Worm (Caenorhabditis elegans) whole organism, L4 larva: ENCODE results near the gene F44E5.5.

Experiments used
- D1046.2 ChIP-seq: fragments of 200-800 bp; sonication (Bioruptor generic); IDR thresholded peaks from 2 replicates; pipeline ENCODE4 v1.3.6; 2022; ENCODE audit warnings: missing genetic modification characterization, missing compliant biosample characterization
- F26F4.8 ChIP-seq: fragments of 200-800 bp; sonication (Bioruptor generic); conservative IDR thresholded peaks from 2 replicates; pipeline ENCODE4 v1.3.6; 2022; ENCODE audit warnings: missing genetic modification characterization, missing compliant biosample characterization
- F44E2.7 ChIP-seq: fragments of 200-800 bp; sonication (Bioruptor generic); IDR thresholded peaks from 2 replicates; pipeline ENCODE4 v2.1.2; 2022; ENCODE audit warnings: missing genetic modification characterization, missing compliant biosample characterization
- F49E8.2 ChIP-seq: sonication (generic microtip); optimal IDR thresholded peaks from 2 replicates; lab custom pipeline; 2016; ENCODE audit warnings: missing compliant biosample characterization, mild to moderate bottlenecking, missing genetic modification characterization, borderline replicate concordance
- T26A8.4 ChIP-seq: fragments of 200-800 bp; sonication (Bioruptor generic); IDR thresholded peaks from 2 replicates; pipeline ENCODE4 v1.3.6; 2022; ENCODE audit warnings: missing genetic modification characterization, missing compliant biosample characterization
- Y5F2A.4 ChIP-seq: fragments of 200-800 bp; sonication (Bioruptor generic); optimal IDR thresholded peaks from 2 replicates; lab custom pipeline; 2018; ENCODE audit warnings: mild to moderate bottlenecking, missing genetic modification characterization, missing compliant biosample characterization
- Y75B8A.6 ChIP-seq: fragments of 200-800 bp; sonication (Bioruptor generic); IDR thresholded peaks from 2 replicates; pipeline ENCODE4 v1.3.6; 2022; ENCODE audit warnings: missing genetic modification reagents, missing genetic modification characterization, missing compliant biosample characterization
- arid-1 ChIP-seq: fragments of 200-800 bp; sonication (Bioruptor generic); conservative IDR thresholded peaks from 2 replicates; pipeline ENCODE4 v1.3.6; 2022; ENCODE audit warnings: missing genetic modification reagents, missing genetic modification characterization, missing compliant biosample characterization
- attf-4 ChIP-seq: sonication (generic microtip); optimal IDR thresholded peaks from 3 replicates; lab custom pipeline; 2017; ENCODE audit warnings: missing biosample characterization, missing genetic modification characterization
- ceh-20 ChIP-seq: fragments of 200-800 bp; sonication (Bioruptor generic); IDR thresholded peaks from 2 replicates; pipeline ENCODE4 v1.3.6; 2022; ENCODE audit warnings: missing genetic modification reagents, missing genetic modification characterization, missing compliant biosample characterization
- ceh-62 ChIP-seq: sonication (generic microtip); optimal IDR thresholded peaks from 2 replicates; lab custom pipeline; 2017; ENCODE audit warnings: missing biosample characterization, missing genetic modification characterization
- ces-1 ChIP-seq: fragments of 150-350 bp; sonication (generic microtip); optimal IDR thresholded peaks from 4 replicates; lab custom pipeline; 2014; ENCODE audit warnings: missing biosample characterization, missing genetic modification reagents, missing genetic modification characterization
- ctbp-1 ChIP-seq: fragments of 200-800 bp; sonication (Bioruptor generic); IDR thresholded peaks from 2 replicates; pipeline ENCODE4 v1.3.6; 2022; ENCODE audit warnings: missing genetic modification reagents, missing genetic modification characterization, missing compliant biosample characterization
- daf-12 ChIP-seq: fragments of 150-350 bp; optimal IDR thresholded peaks from 2 replicates; lab custom pipeline; 2014; ENCODE audit warnings: missing biosample characterization, missing genetic modification reagents, missing genetic modification characterization
- daf-16 ChIP-seq, 3 experiments: sonication (generic microtip); optimal IDR thresholded peaks; 2 replicates each; lab custom pipeline; 2016 to 2017; ENCODE audit warnings: missing genetic modification characterization in 3 of 3, missing genetic modification reagents in 3 of 3, mild to moderate bottlenecking in 2 of 3, missing compliant biosample characterization in 2 of 3, missing biosample characterization in 1 of 3, moderate library complexity in 1 of 3
- daf-19 ChIP-seq: fragments of 200-800 bp; sonication (Bioruptor generic); conservative IDR thresholded peaks from 2 replicates; pipeline ENCODE4 v1.3.6; 2022; ENCODE audit warnings: missing genetic modification characterization, missing compliant biosample characterization
- dmd-6 ChIP-seq: fragments of 200-800 bp; sonication (Bioruptor generic); IDR thresholded peaks from 2 replicates; pipeline ENCODE4 v1.3.6; 2022; ENCODE audit warnings: missing genetic modification reagents, missing genetic modification characterization, missing compliant biosample characterization
- dmd-9 ChIP-seq: fragments of 200-800 bp; sonication (Bioruptor generic); IDR thresholded peaks from 2 replicates; pipeline ENCODE4 v1.3.6; 2022; ENCODE audit warnings: missing genetic modification reagents, missing genetic modification characterization, missing compliant biosample characterization
- dve-1 ChIP-seq: sonication (generic microtip); optimal IDR thresholded peaks from 2 replicates; lab custom pipeline; 2017; ENCODE audit warnings: antibody characterized with exemption, mild to moderate bottlenecking, missing genetic modification characterization, missing compliant biosample characterization; ENCODE audit not compliant: insufficient read depth
- egl-43 ChIP-seq: fragments of 200-800 bp; sonication (Bioruptor generic); IDR thresholded peaks from 2 replicates; pipeline ENCODE4 v1.3.6; 2022; ENCODE audit warnings: missing genetic modification reagents, missing genetic modification characterization, missing compliant biosample characterization
- fos-1 ChIP-seq: fragments of 150-350 bp; optimal IDR thresholded peaks from 2 replicates; lab custom pipeline; 2014; ENCODE audit warnings: missing biosample characterization, missing genetic modification characterization
- lin-15B ChIP-seq: fragments of 150-350 bp; sonication (generic microtip); optimal IDR thresholded peaks from 3 replicates; lab custom pipeline; 2014; ENCODE audit warnings: missing biosample characterization, missing genetic modification characterization
- lin-38 ChIP-seq: fragments of 200-800 bp; sonication (Bioruptor generic); IDR thresholded peaks from 2 replicates; pipeline ENCODE4 v1.3.6; 2022; ENCODE audit warnings: missing genetic modification reagents, missing genetic modification characterization, missing compliant biosample characterization
- lin-39 ChIP-seq: fragments of 150-350 bp; optimal IDR thresholded peaks from 2 replicates; lab custom pipeline; 2014; ENCODE audit warnings: missing biosample characterization, missing genetic modification reagents, missing genetic modification characterization
- lsy-2 ChIP-seq, 2 experiments: fragments of 150-350 bp in 1 of 2; sonication (generic microtip) in 1 of 2; optimal IDR thresholded peaks; 2 replicates each; lab custom pipeline; 2014 to 2017; ENCODE audit warnings: missing biosample characterization in 2 of 2, missing genetic modification characterization in 2 of 2
- madf-9 ChIP-seq: fragments of 200-800 bp; sonication (Bioruptor generic); conservative IDR thresholded peaks from 2 replicates; pipeline ENCODE4 v1.3.6; 2022; ENCODE audit warnings: missing genetic modification reagents, missing genetic modification characterization, missing compliant biosample characterization
- mep-1 ChIP-seq: fragments of 150-350 bp; sonication (generic microtip); optimal IDR thresholded peaks from 3 replicates; lab custom pipeline; 2014; ENCODE audit warnings: missing biosample characterization, missing genetic modification characterization
- mes-2 ChIP-seq: sonication (generic microtip); optimal IDR thresholded peaks from 2 replicates; lab custom pipeline; 2016; ENCODE audit warnings: missing genotype, mild to moderate bottlenecking, missing genetic modification characterization, missing compliant biosample characterization; ENCODE audit not compliant: poor library complexity, severe bottlenecking
- nhr-11 ChIP-seq: fragments of 150-350 bp; optimal IDR thresholded peaks from 2 replicates; lab custom pipeline; 2014; ENCODE audit warnings: missing biosample characterization, missing genetic modification characterization
- nhr-111 ChIP-seq: fragments of 200-800 bp; sonication (Bioruptor generic); optimal IDR thresholded peaks from 2 replicates; lab custom pipeline; 2018; ENCODE audit warnings: mild to moderate bottlenecking, missing genetic modification characterization, missing compliant biosample characterization
- nhr-237 ChIP-seq: sonication (generic microtip); optimal IDR thresholded peaks from 2 replicates; lab custom pipeline; 2017; ENCODE audit warnings: missing biosample characterization, missing genetic modification characterization
- nhr-28 ChIP-seq: fragments of 150-350 bp; optimal IDR thresholded peaks from 2 replicates; lab custom pipeline; 2014; ENCODE audit warnings: missing biosample characterization, missing genetic modification characterization
- nhr-6 ChIP-seq: fragments of 150-350 bp; optimal IDR thresholded peaks from 2 replicates; lab custom pipeline; 2014; ENCODE audit warnings: missing biosample characterization, missing genetic modification characterization
- nhr-76 ChIP-seq: fragments of 150-350 bp; optimal IDR thresholded peaks from 2 replicates; lab custom pipeline; 2014; ENCODE audit warnings: missing biosample characterization, missing genetic modification characterization
- nhr-77 ChIP-seq: fragments of 150-350 bp; optimal IDR thresholded peaks from 2 replicates; lab custom pipeline; 2014; ENCODE audit warnings: missing biosample characterization, missing genetic modification characterization
- pha-4 ChIP-seq, 2 experiments: fragments of 150-350 bp in 1 of 2; fragments of 200-800 bp in 1 of 2; sonication (Bioruptor generic) in 1 of 2; IDR thresholded peaks in 1 of 2; optimal IDR thresholded peaks in 1 of 2; 2 replicates each; pipeline versions ENCODE4 v1.3.6 to Lab custom; 2014 to 2022; ENCODE audit warnings: missing genetic modification characterization in 2 of 2, missing genetic modification reagents in 2 of 2, missing biosample characterization in 1 of 2, missing compliant biosample characterization in 1 of 2
- php-3 ChIP-seq: fragments of 200-800 bp; sonication (Bioruptor generic); IDR thresholded peaks from 2 replicates; pipeline ENCODE4 v1.3.6; 2022; ENCODE audit warnings: missing genetic modification reagents, missing genetic modification characterization, missing compliant biosample characterization
- pqm-1 ChIP-seq: sonication (generic microtip); optimal IDR thresholded peaks from 2 replicates; lab custom pipeline; 2017; ENCODE audit warnings: missing biosample characterization, missing genetic modification characterization
- rbr-2 ChIP-seq: sonication (generic microtip); optimal IDR thresholded peaks from 2 replicates; lab custom pipeline; 2016; ENCODE audit warnings: missing genotype, missing genetic modification characterization, missing compliant biosample characterization
- snpc-4 ChIP-seq: fragments of 150-350 bp; optimal IDR thresholded peaks from 2 replicates; lab custom pipeline; 2014; ENCODE audit warnings: missing biosample characterization, missing genetic modification characterization
- spr-3 ChIP-seq: fragments of 200-800 bp; sonication (Bioruptor generic); optimal IDR thresholded peaks from 2 replicates; lab custom pipeline; 2018; ENCODE audit warnings: mild to moderate bottlenecking, missing genetic modification characterization, missing compliant biosample characterization
- tag-97 ChIP-seq: fragments of 200-800 bp; sonication (Bioruptor generic); IDR thresholded peaks from 2 replicates; pipeline ENCODE4 v1.3.6; 2022; ENCODE audit warnings: missing genetic modification characterization, missing compliant biosample characterization
- tra-1 ChIP-seq: fragments of 200-800 bp; sonication (Bioruptor generic); IDR thresholded peaks from 2 replicates; pipeline ENCODE4 v1.3.6; 2022; ENCODE audit warnings: missing genetic modification reagents, missing genetic modification characterization, missing compliant biosample characterization
- unc-130 ChIP-seq: sonication (generic microtip); optimal IDR thresholded peaks from 2 replicates; lab custom pipeline; 2016; ENCODE audit warnings: missing genetic modification reagents, missing genetic modification characterization, missing compliant biosample characterization
- vab-7 ChIP-seq: fragments of 200-800 bp; sonication (Bioruptor generic); IDR thresholded peaks from 2 replicates; pipeline ENCODE4 v1.3.6; 2022; ENCODE audit warnings: missing genetic modification reagents, missing genetic modification characterization, missing compliant biosample characterization

The F44E5.5 gene

ce11 chrII:11790458-11790857, 31.0 kb downstream of the F44E5.5 start, which contains the start of gene F43G6.4:
F43G6.4 (plus strand) TSS chrII:11790758.
- no peak for TF ChIP-seq mes-2 (tag; lab: Kevin White, UChicago)
- no peak for TF ChIP-seq dmd-9 (GFP tag; lab: Robert Waterston, UW)
- no peak for TF ChIP-seq fos-1 (tag; lab: Kevin White, UChicago)
- no peak for TF ChIP-seq attf-4
- TF ChIP-seq nhr-6 (tag; lab: Kevin White, UChicago), result no peak
- no peak for TF ChIP-seq D1046.2 (GFP tag; lab: Robert Waterston, UW)
- no peak for TF ChIP-seq lin-39 (tag; lab: Kevin White, UChicago)
- no peak for TF ChIP-seq vab-7 (GFP tag; lab: Robert Waterston, UW)
- TF ChIP-seq arid-1 (GFP tag; lab: Robert Waterston, UW), result no peak
- no peak for TF ChIP-seq snpc-4 (tag; lab: Kevin White, UChicago)
- no peak for TF ChIP-seq pha-4 (GFP tag; IDR thresholded peaks at IDR 0.05; lab: Robert Waterston, UW)
- no peak for TF ChIP-seq pha-4 (tag; optimal IDR thresholded peaks at IDR 0.05; lab: Kevin White, UChicago)
- no peak for TF ChIP-seq madf-9 (GFP tag; lab: Robert Waterston, UW)
- no peak for TF ChIP-seq mep-1 (tag; lab: Kevin White, UChicago)
- no peak for TF ChIP-seq unc-130 (GFP tag; lab: Kevin White, UChicago)
- TF ChIP-seq nhr-76 (tag; lab: Kevin White, UChicago), result no peak
- no peak for TF ChIP-seq nhr-28 (tag; lab: Kevin White, UChicago)
- TF ChIP-seq rbr-2 (tag; lab: Kevin White, UChicago), result no peak
- no peak for TF ChIP-seq F49E8.2
- TF ChIP-seq tag-97 (GFP tag; lab: Robert Waterston, UW), result no peak
- no peak for TF ChIP-seq dmd-6 (GFP tag; lab: Robert Waterston, UW)

DNA sequence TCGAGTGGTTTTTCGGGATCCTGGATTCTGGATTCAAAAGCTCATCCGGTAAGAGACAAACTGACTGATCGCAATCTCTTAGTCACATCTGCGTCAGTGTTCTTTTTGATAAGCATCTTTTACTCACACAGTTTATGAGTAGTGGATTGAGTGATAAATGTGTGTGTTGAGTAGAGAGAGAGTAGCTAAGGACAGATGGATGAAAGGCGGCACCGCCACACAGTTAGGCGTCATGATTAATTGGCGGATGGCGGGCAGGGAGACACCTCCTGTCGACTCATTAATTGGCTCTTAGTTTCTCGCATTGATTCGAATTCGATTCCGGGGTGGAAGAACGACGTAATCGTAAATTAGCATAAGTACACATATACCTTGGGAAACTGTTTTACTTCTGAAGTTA, 34.9 kb downstream of the F44E5.5 start:
- TF ChIP-seq dve-1 (tag; lab: Kevin White, UChicago), result no peak
- no peak for TF ChIP-seq mes-2 (tag; lab: Kevin White, UChicago)
- TF ChIP-seq spr-3 (GFP tag; lab: Kevin White, UChicago), result no peak
- peak; percentile 3 for TF ChIP-seq nhr-6 (tag; lab: Kevin White, UChicago)

ce11 chrII:11797194-11797593, 37.7 kb downstream of the F44E5.5 start:
- TF ChIP-seq ceh-62 (tag; lab: Kevin White, UChicago), result no peak
- TF ChIP-seq nhr-111, result no peak
- peak; percentile 76 for TF ChIP-seq php-3
- TF ChIP-seq nhr-28 (tag; lab: Kevin White, UChicago), result peak; percentile 76
- TF ChIP-seq rbr-2 (tag; lab: Kevin White, UChicago), result no peak
- TF ChIP-seq ces-1 (GFP tag; lab: Kevin White, UChicago), result no peak
- TF ChIP-seq Y5F2A.4 (GFP tag; lab: Kevin White, UChicago), result no peak
- no peak for TF ChIP-seq fos-1 (tag; lab: Kevin White, UChicago)
- TF ChIP-seq ctbp-1 (GFP tag; lab: Robert Waterston, UW), result no peak
- no peak for TF ChIP-seq nhr-77 (tag; lab: Kevin White, UChicago)
- TF ChIP-seq Y75B8A.6, result no peak
- TF ChIP-seq lin-38, result no peak
- TF ChIP-seq lin-39 (tag; lab: Kevin White, UChicago), result no peak
- no peak for TF ChIP-seq daf-12
- TF ChIP-seq attf-4, result no peak
- peak; percentile 54 for TF ChIP-seq pqm-1 (tag; lab: Kevin White, UChicago)
- TF ChIP-seq daf-16 (GFP tag; optimal IDR thresholded peaks at IDR 0.05; lab: Kevin White, UChicago), result peak in 1 of 2 experiments; percentile 16
- TF ChIP-seq daf-16 (tag; optimal IDR thresholded peaks at IDR 0.05; lab: Kevin White, UChicago), result peak; percentile 82
- TF ChIP-seq egl-43 (GFP tag; lab: Robert Waterston, UW), result no peak
- TF ChIP-seq T26A8.4 (GFP tag; lab: Robert Waterston, UW), result no peak
- no peak for TF ChIP-seq lsy-2 (tag; optimal IDR thresholded peaks at IDR 0.05; lab: Kevin White, UChicago)
- no peak for TF ChIP-seq nhr-6 (tag; lab: Kevin White, UChicago)
- no peak for TF ChIP-seq F49E8.2
- peak; percentile 68 for TF ChIP-seq dve-1 (tag; lab: Kevin White, UChicago)
- TF ChIP-seq tra-1, result no peak
- TF ChIP-seq F44E2.7 (GFP tag; lab: Robert Waterston, UW), result no peak
- TF ChIP-seq vab-7 (GFP tag; lab: Robert Waterston, UW), result no peak
- no peak for TF ChIP-seq lin-15B (tag; lab: Kevin White, UChicago)
- no peak for TF ChIP-seq nhr-237 (tag; lab: Kevin White, UChicago)
- no peak for TF ChIP-seq ceh-20 (GFP tag; lab: Robert Waterston, UW)
- no peak for TF ChIP-seq F26F4.8 (GFP tag; lab: Robert Waterston, UW)
- TF ChIP-seq daf-19 (GFP tag; lab: Robert Waterston, UW), result no peak
- no peak for TF ChIP-seq nhr-11 (tag; lab: Kevin White, UChicago)
